Fruit fly (Drosophila melanogaster) whole organism, embryonic: ENCODE data around the gene CG4393.

Experiments used
- Ada2b ChIP-seq: fragments of 200-800 bp; sonication (Bioruptor generic); IDR thresholded peaks from 2 replicates; pipeline ENCODE4 v1.3.6; 2022; ENCODE audit warnings: missing biosample characterization, missing genetic modification characterization
- Adf1 ChIP-seq: fragments of 200-800 bp; sonication (Bioruptor generic); IDR thresholded peaks from 2 replicates; pipeline ENCODE4 v1.3.6; 2022; ENCODE audit warnings: missing biosample characterization, missing genetic modification characterization
- Awh ChIP-seq: fragments of 200-800 bp; sonication (Bioruptor generic); IDR thresholded peaks from 2 replicates; pipeline ENCODE4, ENCODE4 v1.3.6; 2022; ENCODE audit warnings: missing biosample characterization, missing genetic modification characterization
- CG1024 ChIP-seq: fragments of 200-800 bp; sonication (Bioruptor generic); IDR thresholded peaks from 2 replicates; pipeline ENCODE4 v1.3.6; 2022; ENCODE audit warnings: missing biosample characterization, missing genetic modification characterization
- CG10321 ChIP-seq: fragments of 200-800 bp; sonication (Bioruptor generic); IDR thresholded peaks from 2 replicates; pipeline ENCODE4 v1.3.6; 2022; ENCODE audit warnings: missing biosample characterization, missing genetic modification characterization
- CG10366 ChIP-seq: fragments of 200-800 bp; sonication (Bioruptor generic); IDR thresholded peaks from 2 replicates; pipeline ENCODE4 v1.3.6; 2022; ENCODE audit warnings: missing biosample characterization, missing genetic modification characterization
- CG11093 ChIP-seq: fragments of 200-800 bp; sonication (Bioruptor generic); IDR thresholded peaks from 3 replicates; pipeline ENCODE4 v1.3.6; 2022; ENCODE audit warnings: missing biosample characterization, missing genetic modification characterization
- CG11456 ChIP-seq: fragments of 200-800 bp; sonication (Bioruptor generic); IDR thresholded peaks from 3 replicates; pipeline ENCODE4 v1.3.6; 2022; ENCODE audit warnings: missing biosample characterization, missing genetic modification characterization
- CG11696 ChIP-seq: fragments of 200-800 bp; sonication (Bioruptor generic); IDR thresholded peaks from 2 replicates; pipeline ENCODE4 v1.3.6; 2022; ENCODE audit warnings: missing biosample characterization, missing genetic modification characterization
- CG12236 ChIP-seq: fragments of 200-800 bp; sonication (Bioruptor generic); optimal IDR thresholded peaks from 2 replicates; lab custom pipeline; 2016; ENCODE audit warnings: missing biosample characterization, missing genetic modification characterization
- CG12659 ChIP-seq: fragments of 200-800 bp; sonication (Bioruptor generic); optimal IDR thresholded peaks from 3 replicates; lab custom pipeline; 2017; ENCODE audit warnings: mild to moderate bottlenecking, missing biosample characterization, missing genetic modification reagents, missing genetic modification characterization
- CG14667 ChIP-seq: fragments of 200-800 bp; sonication (Bioruptor generic); IDR thresholded peaks from 2 replicates; pipeline ENCODE4 v1.3.6; 2022; ENCODE audit warnings: missing biosample characterization, missing genetic modification characterization
- CG15479 ChIP-seq: fragments of 200-800 bp; sonication (Bioruptor generic); optimal IDR thresholded peaks from 3 replicates; lab custom pipeline; 2019; ENCODE audit warnings: missing biosample characterization, mild to moderate bottlenecking, missing genetic modification characterization, moderate library complexity
- CG16813 ChIP-seq: fragments of 200-800 bp; sonication (Bioruptor generic); IDR thresholded peaks from 3 replicates; pipeline ENCODE4 v1.3.6; 2022; ENCODE audit warnings: missing biosample characterization, missing genetic modification characterization; ENCODE audit not compliant: partially characterized antibody
- CG18599 ChIP-seq: fragments of 200-800 bp; sonication (Bioruptor generic); optimal IDR thresholded peaks from 3 replicates; lab custom pipeline; 2017; ENCODE audit warnings: missing biosample characterization, missing genetic modification characterization, mild to moderate bottlenecking, moderate library complexity, missing genetic modification reagents
- CG18619 ChIP-seq: fragments of 200-800 bp; sonication (Bioruptor generic); optimal IDR thresholded peaks from 3 replicates; lab custom pipeline; 2017; ENCODE audit warnings: missing biosample characterization, mild to moderate bottlenecking, missing genetic modification characterization
- CG3163 ChIP-seq: fragments of 200-800 bp; sonication (Bioruptor generic); optimal IDR thresholded peaks from 3 replicates; lab custom pipeline; 2016; ENCODE audit warnings: missing biosample characterization, missing genetic modification characterization
- CG3281 ChIP-seq: fragments of 200-800 bp; sonication (Bioruptor generic); optimal IDR thresholded peaks from 3 replicates; lab custom pipeline; 2017; ENCODE audit warnings: missing biosample characterization, mild to moderate bottlenecking, missing genetic modification characterization
- CG4617 ChIP-seq: fragments of 200-800 bp; sonication (Bioruptor generic); optimal IDR thresholded peaks from 3 replicates; lab custom pipeline; 2016; ENCODE audit warnings: missing biosample characterization, missing genetic modification characterization, borderline replicate concordance
- CG5180 ChIP-seq: fragments of 200-800 bp; sonication (Bioruptor generic); optimal IDR thresholded peaks from 3 replicates; lab custom pipeline; 2017; ENCODE audit warnings: missing biosample characterization, missing genetic modification characterization, mild to moderate bottlenecking, moderate library complexity, missing genetic modification reagents
- CG6272 ChIP-seq: fragments of 200-800 bp; sonication (Bioruptor generic); IDR thresholded peaks from 2 replicates; pipeline ENCODE4 v1.3.6; 2022; ENCODE audit warnings: missing biosample characterization, missing genetic modification characterization
- CG7556 ChIP-seq: fragments of 200-800 bp; sonication (Bioruptor generic); optimal IDR thresholded peaks from 2 replicates; lab custom pipeline; 2017; ENCODE audit warnings: missing biosample characterization, mild to moderate bottlenecking, missing genetic modification characterization
- CG7928 ChIP-seq: fragments of 200-800 bp; sonication (Bioruptor generic); optimal IDR thresholded peaks from 2 replicates; lab custom pipeline; 2017; ENCODE audit warnings: missing biosample characterization, mild to moderate bottlenecking, missing genetic modification characterization
- CG8924 ChIP-seq: fragments of 200-800 bp; optimal IDR thresholded peaks from 3 replicates; lab custom pipeline; 2019; ENCODE audit warnings: missing biosample characterization, mild to moderate bottlenecking, missing genetic modification characterization, moderate library complexity
- Dek ChIP-seq: fragments of 200-800 bp; sonication (Bioruptor generic); optimal IDR thresholded peaks from 3 replicates; lab custom pipeline; 2019; ENCODE audit warnings: missing biosample characterization, mild to moderate bottlenecking, missing genetic modification characterization, moderate library complexity
- Dip2 ChIP-seq: fragments of 200-800 bp; sonication (Bioruptor generic); IDR thresholded peaks from 2 replicates; pipeline ENCODE4 v1.3.6; 2022; ENCODE audit warnings: missing biosample characterization, missing genetic modification characterization
- Dll ChIP-seq: fragments of 200-800 bp; sonication (Bioruptor generic); IDR thresholded peaks from 4 replicates; pipeline ENCODE4 v1.3.6; 2022; ENCODE audit warnings: missing biosample characterization, missing genetic modification characterization; ENCODE audit not compliant: partially characterized antibody
- HHEX ChIP-seq: fragments of 200-800 bp; sonication (Bioruptor generic); optimal IDR thresholded peaks from 3 replicates; lab custom pipeline; 2017; ENCODE audit warnings: missing biosample characterization, mild to moderate bottlenecking, missing genetic modification characterization, missing genetic modification reagents
- HLH54F ChIP-seq: fragments of 200-800 bp; sonication (Bioruptor generic); optimal IDR thresholded peaks from 3 replicates; lab custom pipeline; 2016; ENCODE audit warnings: missing biosample characterization, missing genetic modification characterization
- Lhr ChIP-seq: fragments of 200-800 bp; sonication (Bioruptor generic); optimal IDR thresholded peaks from 3 replicates; lab custom pipeline; 2017; ENCODE audit warnings: mild to moderate bottlenecking, missing biosample characterization, missing genetic modification reagents, missing genetic modification characterization
- Neu2 ChIP-seq: fragments of 200-800 bp; sonication (Bioruptor generic); optimal IDR thresholded peaks from 3 replicates; lab custom pipeline; 2016; ENCODE audit warnings: missing biosample characterization, missing genetic modification characterization, borderline replicate concordance
- Nf-YA ChIP-seq: fragments of 200-800 bp; sonication (Bioruptor generic); IDR thresholded peaks from 2 replicates; pipeline ENCODE4 v1.3.6; 2022; ENCODE audit warnings: missing biosample characterization, missing genetic modification characterization
- NfI ChIP-seq: fragments of 200-800 bp; sonication (Bioruptor generic); optimal IDR thresholded peaks from 3 replicates; lab custom pipeline; 2018; ENCODE audit warnings: missing biosample characterization, mild to moderate bottlenecking, missing genetic modification characterization, moderate library complexity
- Side ChIP-seq: fragments of 200-800 bp; sonication (Bioruptor generic); optimal IDR thresholded peaks from 2 replicates; lab custom pipeline; 2016; ENCODE audit warnings: missing biosample characterization, missing genetic modification characterization
- al ChIP-seq: fragments of 200-800 bp; sonication (Bioruptor generic); IDR thresholded peaks from 2 replicates; pipeline ENCODE4 v1.3.6; 2022; ENCODE audit warnings: missing biosample characterization, missing genetic modification characterization
- bbx ChIP-seq: fragments of 200-800 bp; sonication (Bioruptor generic); IDR thresholded peaks from 2 replicates; pipeline ENCODE4 v1.3.6; 2022; ENCODE audit warnings: missing biosample characterization, missing genetic modification characterization; ENCODE audit not compliant: partially characterized antibody
- croc ChIP-seq: fragments of 200-800 bp; sonication (Bioruptor generic); conservative IDR thresholded peaks from 3 replicates; pipeline ENCODE4 v1.3.6; 2022; ENCODE audit warnings: missing biosample characterization, missing genetic modification characterization
- disco-r ChIP-seq: fragments of 200-800 bp; sonication (Bioruptor generic); optimal IDR thresholded peaks from 2 replicates; lab custom pipeline; 2016; ENCODE audit warnings: missing biosample characterization, missing genetic modification characterization
- ham ChIP-seq: fragments of 200-800 bp; sonication (Bioruptor generic); IDR thresholded peaks from 2 replicates; pipeline ENCODE4 v1.3.6; 2022; ENCODE audit warnings: missing biosample characterization, missing genetic modification characterization
- insv ChIP-seq, 2 experiments: fragments of 200-800 bp; sonication (Bioruptor generic); optimal IDR thresholded peaks; 3 replicates each; lab custom pipeline; 2016 to 2018; ENCODE audit warnings: missing biosample characterization in 2 of 2, missing genetic modification characterization in 2 of 2
- jumu ChIP-seq: fragments of 200-800 bp; sonication (Bioruptor generic); optimal IDR thresholded peaks from 3 replicates; lab custom pipeline; 2016; ENCODE audit warnings: missing biosample characterization, missing genetic modification characterization
- knrl ChIP-seq: fragments of 200-800 bp; sonication (Bioruptor generic); IDR thresholded peaks from 3 replicates; pipeline ENCODE4 v1.3.6; 2022; ENCODE audit warnings: missing biosample characterization, missing genetic modification characterization; ENCODE audit not compliant: partially characterized antibody
- luna ChIP-seq: fragments of 200-800 bp; sonication (Bioruptor generic); optimal IDR thresholded peaks from 2 replicates; lab custom pipeline; 2016; ENCODE audit warnings: missing biosample characterization, missing genetic modification characterization
- mld ChIP-seq: fragments of 200-800 bp; sonication (Bioruptor generic); IDR thresholded peaks from 3 replicates; pipeline ENCODE4 v1.3.6; 2022; ENCODE audit warnings: missing biosample characterization, missing genetic modification characterization; ENCODE audit not compliant: partially characterized antibody
- nau ChIP-seq: fragments of 200-800 bp; sonication (Bioruptor generic); optimal IDR thresholded peaks from 3 replicates; lab custom pipeline; 2017; ENCODE audit warnings: missing biosample characterization, mild to moderate bottlenecking, missing genetic modification characterization, missing genetic modification reagents
- odd ChIP-seq: fragments of 200-800 bp; sonication (Bioruptor generic); optimal IDR thresholded peaks from 2 replicates; lab custom pipeline; 2017; ENCODE audit warnings: missing biosample characterization, mild to moderate bottlenecking, missing genetic modification characterization
- rib ChIP-seq: fragments of 200-800 bp; sonication (Bioruptor generic); IDR thresholded peaks from 2 replicates; pipeline ENCODE4 v1.3.6; 2022; ENCODE audit warnings: missing biosample characterization, missing genetic modification characterization
- tx ChIP-seq: fragments of 200-800 bp; sonication (Bioruptor generic); optimal IDR thresholded peaks from 2 replicates; lab custom pipeline; 2016; ENCODE audit warnings: missing biosample characterization, missing genetic modification characterization
- usp ChIP-seq: fragments of >200 bp; optimal IDR thresholded peaks from 2 replicates; lab custom pipeline; 2017; ENCODE audit warnings: missing biosample characterization, missing genetic modification characterization
- zen2 ChIP-seq: fragments of 200-800 bp; sonication (Bioruptor generic); IDR thresholded peaks from 3 replicates; pipeline ENCODE4 v1.3.6; 2022; ENCODE audit warnings: missing biosample characterization, missing genetic modification characterization; ENCODE audit not compliant: partially characterized antibody

Gene CG4393

dm6 chr3R:23326292-23326691 is 58.3 kb downstream of the CG4393 start (continued):
- TF ChIP-seq CG18599 (GFP tag; lab: Kevin White, UChicago) = peak; percentile 86
- peak; percentile 61 for TF ChIP-seq CG5180 (GFP tag; lab: Kevin White, UChicago)
- peak; percentile 10 for TF ChIP-seq Neu2 (GFP tag; lab: Kevin White, UChicago)
- TF ChIP-seq CG12236 (GFP tag; lab: Kevin White, UChicago) = peak; percentile 75
- TF ChIP-seq CG1024 (GFP tag; lab: Robert Waterston, UW) = peak; percentile 54; the same call in 1 of the 2 replicates
- peak; percentile 75 for TF ChIP-seq tx (GFP tag; lab: Kevin White, UChicago)
- TF ChIP-seq CG8924 = peak; percentile 86
- TF ChIP-seq Dek (tag; lab: Kevin White, UChicago) = peak; percentile 69
- peak; percentile 69 for TF ChIP-seq CG18619
- peak; percentile 67 for TF ChIP-seq Ada2b (GFP tag; lab: Robert Waterston, UW)
- TF ChIP-seq jumu (GFP tag; lab: Kevin White, UChicago) = peak; percentile 83
- TF ChIP-seq Nf-YA (GFP tag; lab: Robert Waterston, UW) = peak; percentile 57
- TF ChIP-seq croc (GFP tag; lab: Robert Waterston, UW) = peak; percentile 74
- TF ChIP-seq CG11093 = peak; percentile 77
- TF ChIP-seq al = peak; percentile 58
- no peak for TF ChIP-seq knrl
- no peak for TF ChIP-seq Dip2 (GFP tag; lab: Robert Waterston, UW)
- TF ChIP-seq CG10366 = peak; percentile 82
- peak; percentile 74 for TF ChIP-seq rib (GFP tag; lab: Robert Waterston, UW)
- TF ChIP-seq Adf1 = 0 out of 2 replicates have a peak, but pooled peaks have one; percentile 14
- TF ChIP-seq CG10321 (GFP tag; lab: Robert Waterston, UW) = peak; percentile 50; the same call in 1 of the 2 replicates
- no peak for TF ChIP-seq insv (GFP tag; optimal IDR thresholded peaks at IDR 0.05; lab: Kevin White, UChicago)
- peak; percentile 73 for TF ChIP-seq HHEX (GFP tag; lab: Kevin White, UChicago)
- peak; percentile 76 for TF ChIP-seq CG11456
- TF ChIP-seq odd (GFP tag; lab: Kevin White, UChicago) = peak; percentile 66
- peak; percentile 83 for TF ChIP-seq CG7556 (GFP tag; lab: Kevin White, UChicago)
- peak; percentile 71; the same call in 1 of the 2 replicates for TF ChIP-seq CG14667 (GFP tag; lab: Robert Waterston, UW)
- peak; percentile 51; the same call in 1 of the 2 replicates for TF ChIP-seq CG6272 (GFP tag; lab: Robert Waterston, UW)
- no peak for TF ChIP-seq bbx (GFP tag; lab: Robert Waterston, UW)
- TF ChIP-seq NfI (GFP tag; lab: Kevin White, UChicago) = peak; percentile 86
- TF ChIP-seq luna (GFP tag; lab: Kevin White, UChicago) = peak; percentile 20
- TF ChIP-seq CG16813 (GFP tag; lab: Robert Waterston, UW) = no peak
- TF ChIP-seq Lhr (GFP tag; lab: Kevin White, UChicago) = peak; percentile 52
- TF ChIP-seq Dll (GFP tag; lab: Robert Waterston, UW) = no peak
- peak; percentile 76 for TF ChIP-seq CG12659 (GFP tag; lab: Kevin White, UChicago)
- peak; percentile 65; the same call in 1 of the 2 replicates for TF ChIP-seq CG11696 (GFP tag; lab: Robert Waterston, UW)
- TF ChIP-seq HLH54F = peak; percentile 74
- TF ChIP-seq CG4617 (GFP tag; lab: Kevin White, UChicago) = peak; percentile 63
- TF ChIP-seq disco-r = peak; percentile 78
- peak; percentile 58 for TF ChIP-seq CG3163
- TF ChIP-seq usp (GFP tag; lab: Kevin White, UChicago) = no peak
- peak; percentile 70 for TF ChIP-seq Awh (GFP tag; lab: Robert Waterston, UW)
- peak; percentile 25 for TF ChIP-seq CG7928 (GFP tag; lab: Kevin White, UChicago)
- no peak for TF ChIP-seq ham
- TF ChIP-seq Side (GFP tag; lab: Kevin White, UChicago) = peak; percentile 89
- peak; percentile 61 for TF ChIP-seq nau (GFP tag; lab: Kevin White, UChicago)
- no peak for TF ChIP-seq zen2
- no peak for TF ChIP-seq CG15479
- no peak for TF ChIP-seq mld (GFP tag; lab: Robert Waterston, UW)
- peak; percentile 72 for TF ChIP-seq CG3281 (GFP tag; lab: Kevin White, UChicago)
